Worm (Caenorhabditis elegans) whole organism, L2 larva: ENCODE results near the gene lev-8.

ENCODE experiments used
- F13H6.1 ChIP-seq: sonication (generic microtip); optimal IDR thresholded peaks from 2 replicates; lab custom pipeline; 2016; ENCODE audit warnings: missing genetic modification characterization, missing compliant biosample characterization
- R02D3.7 ChIP-seq: fragments of 150-350 bp; optimal IDR thresholded peaks from 2 replicates; lab custom pipeline; 2014; ENCODE audit warnings: missing biosample characterization, missing genetic modification characterization
- alr-1 ChIP-seq: fragments of 150-350 bp; optimal IDR thresholded peaks from 2 replicates; lab custom pipeline; 2014; ENCODE audit warnings: missing biosample characterization, missing genetic modification characterization
- aly-2 ChIP-seq: fragments of 150-350 bp; optimal IDR thresholded peaks from 2 replicates; lab custom pipeline; 2014; ENCODE audit warnings: missing biosample characterization, missing genetic modification characterization
- blmp-1 ChIP-seq: sonication (generic microtip); optimal IDR thresholded peaks from 2 replicates; lab custom pipeline; 2017; ENCODE audit warnings: missing genetic modification characterization, mild to moderate bottlenecking, missing compliant biosample characterization, antibody characterized with exemption, moderate library complexity; ENCODE audit not compliant: insufficient read depth
- ceh-16 ChIP-seq: fragments of 150-350 bp; optimal IDR thresholded peaks from 2 replicates; lab custom pipeline; 2014; ENCODE audit warnings: missing biosample characterization, missing genetic modification characterization
- ceh-82 ChIP-seq: fragments of 150-350 bp; optimal IDR thresholded peaks from 2 replicates; lab custom pipeline; 2014; ENCODE audit warnings: missing biosample characterization, missing genetic modification characterization
- dmd-4 ChIP-seq: sonication (generic microtip); optimal IDR thresholded peaks from 2 replicates; lab custom pipeline; 2017; ENCODE audit warnings: missing biosample characterization, missing genetic modification characterization
- egl-27 ChIP-seq: sonication (generic microtip); optimal IDR thresholded peaks from 3 replicates; lab custom pipeline; 2017; ENCODE audit warnings: missing biosample characterization, missing genetic modification reagents, missing genetic modification characterization
- elt-1 ChIP-seq: fragments of 150-350 bp; optimal IDR thresholded peaks from 2 replicates; lab custom pipeline; 2014; ENCODE audit warnings: missing biosample characterization, missing genetic modification characterization
- fos-1 ChIP-seq: fragments of 150-350 bp; optimal IDR thresholded peaks from 2 replicates; lab custom pipeline; 2014; ENCODE audit warnings: missing biosample characterization, missing genetic modification characterization
- gmeb-1 ChIP-seq: fragments of 150-350 bp; optimal IDR thresholded peaks from 2 replicates; lab custom pipeline; 2014; ENCODE audit warnings: missing biosample characterization, missing genetic modification characterization
- lin-11 ChIP-seq: fragments of 150-350 bp; sonication (generic microtip); optimal IDR thresholded peaks from 2 replicates; lab custom pipeline; 2014; ENCODE audit warnings: missing biosample characterization, missing genetic modification characterization, inconsistent platforms, mixed read lengths
- lin-13 ChIP-seq: fragments of 150-350 bp; optimal IDR thresholded peaks from 2 replicates; lab custom pipeline; 2014; ENCODE audit warnings: missing biosample characterization, missing genetic modification reagents, missing genetic modification characterization
- lin-39 ChIP-seq: fragments of 150-350 bp; optimal IDR thresholded peaks from 2 replicates; lab custom pipeline; 2014; ENCODE audit warnings: missing biosample characterization, missing genetic modification reagents, missing genetic modification characterization
- lsy-2 ChIP-seq, 2 experiments: fragments of 150-350 bp in 1 of 2; sonication (generic microtip) in 1 of 2; optimal IDR thresholded peaks; 2 replicates each; lab custom pipeline; 2014 to 2017; ENCODE audit warnings: missing biosample characterization in 2 of 2, missing genetic modification characterization in 2 of 2
- mab-5 ChIP-seq: fragments of 150-350 bp; optimal IDR thresholded peaks from 2 replicates; lab custom pipeline; 2014; ENCODE audit warnings: missing biosample characterization, missing genetic modification characterization
- mdl-1 ChIP-seq, 2 experiments: fragments of 150-350 bp in 1 of 2; sonication (generic microtip) in 1 of 2; optimal IDR thresholded peaks; 2 replicates each; lab custom pipeline; 2017; ENCODE audit warnings: missing biosample characterization in 2 of 2, missing genetic modification characterization in 2 of 2
- nhr-10 ChIP-seq: sonication (generic microtip); optimal IDR thresholded peaks from 2 replicates; lab custom pipeline; 2017; ENCODE audit warnings: missing biosample characterization, missing genetic modification characterization
- nhr-11 ChIP-seq: fragments of 150-350 bp; optimal IDR thresholded peaks from 2 replicates; lab custom pipeline; 2014; ENCODE audit warnings: missing biosample characterization, missing genetic modification characterization
- nhr-12 ChIP-seq: fragments of 150-350 bp; optimal IDR thresholded peaks from 2 replicates; lab custom pipeline; 2014; ENCODE audit warnings: missing biosample characterization, missing genetic modification characterization
- nhr-129 ChIP-seq: fragments of 150-350 bp; optimal IDR thresholded peaks from 2 replicates; lab custom pipeline; 2014; ENCODE audit warnings: missing biosample characterization, missing genetic modification characterization
- nhr-21 ChIP-seq: fragments of 150-350 bp; optimal IDR thresholded peaks from 2 replicates; lab custom pipeline; 2014; ENCODE audit warnings: missing biosample characterization, missing genetic modification characterization
- nhr-23 ChIP-seq: fragments of 150-350 bp; optimal IDR thresholded peaks from 2 replicates; lab custom pipeline; 2014; ENCODE audit warnings: missing biosample characterization, missing genetic modification reagents, missing genetic modification characterization
- nhr-237 ChIP-seq: fragments of 150-350 bp; optimal IDR thresholded peaks from 2 replicates; lab custom pipeline; 2014; ENCODE audit warnings: missing biosample characterization, missing genetic modification characterization
- nhr-25 ChIP-seq: fragments of 150-350 bp; sonication (generic microtip); optimal IDR thresholded peaks from 3 replicates; lab custom pipeline; 2014; ENCODE audit warnings: missing biosample characterization, missing genetic modification characterization
- nhr-6 ChIP-seq: fragments of 150-350 bp; optimal IDR thresholded peaks from 2 replicates; lab custom pipeline; 2014; ENCODE audit warnings: missing biosample characterization, missing genetic modification characterization
- nhr-77 ChIP-seq: fragments of 150-350 bp; optimal IDR thresholded peaks from 2 replicates; lab custom pipeline; 2014; ENCODE audit warnings: missing biosample characterization, missing genetic modification characterization
- peb-1 ChIP-seq: fragments of 150-350 bp; optimal IDR thresholded peaks from 2 replicates; lab custom pipeline; 2014; ENCODE audit warnings: missing biosample characterization, missing genetic modification characterization
- sem-4 ChIP-seq: fragments of 150-350 bp; optimal IDR thresholded peaks from 2 replicates; lab custom pipeline; 2014; ENCODE audit warnings: missing biosample characterization, missing genetic modification reagents, missing genetic modification characterization
- skn-1 ChIP-seq: sonication (generic microtip); optimal IDR thresholded peaks from 2 replicates; lab custom pipeline; 2017; ENCODE audit warnings: missing biosample characterization, missing genetic modification characterization
- sma-3 ChIP-seq: sonication (generic microtip); optimal IDR thresholded peaks from 2 replicates; lab custom pipeline; 2016; ENCODE audit warnings: missing genetic modification reagents, missing genetic modification characterization, missing compliant biosample characterization
- sma-9 ChIP-seq, 2 experiments: fragments of 150-350 bp in 1 of 2; sonication (generic microtip) in 1 of 2; optimal IDR thresholded peaks; 2 replicates each; lab custom pipeline; 2014 to 2016; ENCODE audit warnings: missing genetic modification characterization in 2 of 2, mild to moderate bottlenecking in 1 of 2, missing biosample characterization in 1 of 2, missing compliant biosample characterization in 1 of 2, missing genetic modification reagents in 1 of 2, moderate library complexity in 1 of 2
- unc-39 ChIP-seq: fragments of 150-350 bp; optimal IDR thresholded peaks from 2 replicates; lab custom pipeline; 2014; ENCODE audit warnings: missing biosample characterization, missing genetic modification characterization
- unc-55 ChIP-seq: fragments of 150-350 bp; sonication (generic microtip); optimal IDR thresholded peaks from 3 replicates; lab custom pipeline; 2014; ENCODE audit warnings: missing biosample characterization, missing genetic modification reagents, missing genetic modification characterization
- unc-62 ChIP-seq: fragments of 150-350 bp; optimal IDR thresholded peaks from 2 replicates; lab custom pipeline; 2014; ENCODE audit warnings: missing biosample characterization, missing genetic modification reagents, missing genetic modification characterization
- zag-1 ChIP-seq: fragments of 150-350 bp; optimal IDR thresholded peaks from 2 replicates; lab custom pipeline; 2014; ENCODE audit warnings: missing biosample characterization, missing genetic modification characterization
- ztf-1 ChIP-seq: fragments of 200-800 bp; sonication (Bioruptor generic); conservative IDR thresholded peaks from 2 replicates; pipeline ENCODE4 v1.3.6; 2022; ENCODE audit warnings: missing genetic modification characterization, missing compliant biosample characterization
- ztf-4 ChIP-seq: fragments of 150-350 bp; optimal IDR thresholded peaks from 2 replicates; lab custom pipeline; 2014; ENCODE audit warnings: missing biosample characterization, missing genetic modification characterization

Gene lev-8

DNA sequence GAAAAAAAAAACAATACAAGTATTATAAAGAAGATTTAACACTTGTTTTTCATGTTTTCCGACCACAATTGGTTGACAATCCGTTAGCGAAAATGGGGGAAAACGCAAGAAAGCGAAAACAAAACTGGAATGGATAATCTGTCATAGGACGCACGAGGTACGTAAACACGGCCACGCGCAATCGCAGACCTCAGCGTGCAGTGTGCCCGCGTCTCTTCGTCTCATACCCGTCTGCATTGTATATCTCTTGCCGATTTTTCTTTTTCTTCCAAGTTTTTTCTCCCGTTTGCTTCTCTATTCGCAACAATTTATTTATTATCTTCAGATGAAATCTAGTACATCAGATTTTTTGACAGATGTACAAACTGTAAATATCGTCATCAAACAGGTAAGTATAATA, 2.9 kb downstream of the lev-8 start, which contains the start of gene trpp-9 (continued):
- TF ChIP-seq nhr-10 (tag; lab: Kevin White, UChicago) = no peak
- TF ChIP-seq lsy-2 (tag; optimal IDR thresholded peaks at IDR 0.05; lab: Kevin White, UChicago) = peak; percentile 2 to 61
- TF ChIP-seq nhr-6 = no peak
- TF ChIP-seq nhr-129 = peak; percentile 52
- TF ChIP-seq nhr-237 (tag; lab: Kevin White, UChicago) = no peak
- no peak for TF ChIP-seq egl-27 (tag; lab: Kevin White, UChicago)
- TF ChIP-seq F13H6.1 = peak; percentile 47
- TF ChIP-seq nhr-77 (tag; lab: Kevin White, UChicago) = no peak
- no peak for TF ChIP-seq skn-1 (tag; lab: Kevin White, UChicago)
- no peak for TF ChIP-seq lin-13 (GFP tag; lab: Kevin White, UChicago)
- no peak for TF ChIP-seq alr-1 (tag; lab: Kevin White, UChicago)
- no peak for TF ChIP-seq ceh-16
- TF ChIP-seq nhr-23 (tag; lab: Kevin White, UChicago) = no peak
- no peak for TF ChIP-seq elt-1 (tag; lab: Kevin White, UChicago)
- peak; percentile 92 for TF ChIP-seq blmp-1 (tag; lab: Kevin White, UChicago)
- no peak for TF ChIP-seq nhr-12 (tag; lab: Kevin White, UChicago)
- TF ChIP-seq sem-4 = peak; percentile 64
- TF ChIP-seq dmd-4 = no peak
- no peak for TF ChIP-seq unc-62 (GFP tag; lab: Kevin White, UChicago)
- TF ChIP-seq lin-11 (tag; lab: Kevin White, UChicago) = peak; percentile 58
- peak; percentile 76 for TF ChIP-seq unc-55

DNA sequence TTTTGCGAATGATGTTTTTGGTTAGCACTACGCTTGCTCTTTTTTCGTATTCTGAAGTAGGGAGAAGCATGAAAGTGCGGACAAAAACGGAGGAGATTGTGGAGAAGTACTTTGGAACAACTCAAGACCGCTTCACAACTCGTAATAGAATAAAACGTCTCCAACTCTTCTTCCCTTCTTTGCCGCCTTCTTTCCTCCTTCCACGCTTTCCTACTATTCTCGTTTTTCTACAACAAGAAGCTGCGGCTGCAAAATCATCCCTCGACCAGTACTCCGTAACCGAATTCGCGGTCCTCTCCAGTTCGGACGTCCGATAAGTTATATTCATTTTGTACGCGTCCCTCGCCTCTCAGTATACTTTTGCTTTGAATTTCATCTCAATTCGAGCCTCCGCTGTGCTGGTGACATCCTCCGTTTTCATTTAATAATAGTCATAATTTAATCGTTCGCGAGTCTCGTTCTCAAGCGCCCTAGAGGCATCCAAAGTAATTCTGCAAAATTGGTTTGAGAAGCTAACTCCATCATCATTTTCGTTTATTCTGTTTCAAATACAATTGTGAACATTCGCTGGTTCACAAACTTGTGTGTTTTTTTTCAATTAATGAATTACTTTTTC, 9.1 kb downstream of the lev-8 start:
- TF ChIP-seq F13H6.1 = peak; percentile 28
- no peak for TF ChIP-seq fos-1 (tag; lab: Kevin White, UChicago)

DNA sequence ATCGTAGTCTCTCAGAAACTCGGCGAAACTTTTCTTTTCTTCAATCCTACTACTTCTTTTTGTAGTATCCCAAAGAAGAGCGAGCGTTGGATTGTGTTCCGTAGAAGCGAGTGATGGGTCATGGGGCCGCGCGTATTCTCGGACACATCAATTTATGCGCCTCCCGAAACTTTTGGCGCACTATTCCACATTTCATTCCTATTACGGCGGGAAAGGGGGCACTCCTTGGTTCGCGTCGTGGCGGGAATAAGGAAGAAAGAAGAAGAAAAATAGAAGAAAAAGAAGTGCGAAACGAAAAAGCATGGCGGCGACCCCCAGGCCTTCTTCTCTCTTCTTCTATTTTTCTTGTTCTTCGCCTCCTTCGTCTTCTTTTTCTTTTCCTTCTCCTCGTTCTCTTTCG, 11.0 kb downstream of the lev-8 start:
- TF ChIP-seq mdl-1 (tag; optimal IDR thresholded peaks at IDR 0.05; lab: Kevin White, UChicago) (peak in 1 of 2 experiments; percentile 9), alr-1 (tag; lab: Kevin White, UChicago) (no peak), ztf-1 (GFP tag; lab: Robert Waterston, UW) (no peak), zag-1 (tag; lab: Kevin White, UChicago) (peak; percentile 52), lin-13 (GFP tag; lab: Kevin White, UChicago) (no peak), sma-9 (GFP tag; optimal IDR thresholded peaks at IDR 0.05; lab: Kevin White, UChicago) (no peak), sma-9 (tag; optimal IDR thresholded peaks at IDR 0.05; lab: Kevin White, UChicago) (no peak), unc-39 (tag; lab: Kevin White, UChicago) (no peak), gmeb-1 (tag; lab: Kevin White, UChicago) (no peak), nhr-21 (tag; lab: Kevin White, UChicago) (no peak), ceh-16 (no peak), lsy-2 (tag; optimal IDR thresholded peaks at IDR 0.05; lab: Kevin White, UChicago) (peak in 1 of 2 experiments; percentile 11), fos-1 (tag; lab: Kevin White, UChicago) (no peak), nhr-237 (tag; lab: Kevin White, UChicago) (no peak), F13H6.1 (peak; percentile 15), lin-39 (no peak), elt-1 (tag; lab: Kevin White, UChicago) (no peak), unc-55 (peak; percentile 28), mab-5 (tag; lab: Kevin White, UChicago) (no peak), aly-2 (no peak), nhr-77 (tag; lab: Kevin White, UChicago) (no peak), ztf-4 (tag; lab: Kevin White, UChicago) (no peak), peb-1 (tag; lab: Kevin White, UChicago) (no peak), sma-3 (no peak), lin-11 (tag; lab: Kevin White, UChicago) (no peak)

DNA sequence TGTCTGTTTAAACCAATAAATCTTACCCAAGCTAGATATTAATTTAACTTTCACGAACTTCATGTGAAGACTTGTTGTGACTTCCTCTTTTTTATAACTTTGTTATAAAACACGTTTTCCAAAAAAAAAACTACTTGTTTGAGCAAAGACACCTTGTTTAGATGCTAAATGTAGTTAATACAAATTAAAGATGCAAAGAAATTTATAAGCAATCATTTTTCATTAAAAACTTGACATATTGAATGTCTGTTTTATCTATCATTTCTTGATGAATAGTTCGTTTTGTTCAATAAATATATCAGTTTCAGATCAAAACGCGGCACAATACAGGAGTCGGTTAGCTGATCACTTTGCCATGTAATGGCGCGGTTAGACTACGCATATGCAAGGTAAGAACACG, 11.5 kb downstream of the lev-8 start, which contains the start of gene frm-3:
TSS of gene frm-3 (plus strand) at position 301 of the 400 bp plus-strand sequence.
- TF ChIP-seq lin-13 (GFP tag; lab: Kevin White, UChicago) = no peak
- TF ChIP-seq lsy-2 (tag; optimal IDR thresholded peaks at IDR 0.05; lab: Kevin White, UChicago) = no peak
- no peak for TF ChIP-seq R02D3.7
- no peak for TF ChIP-seq fos-1 (tag; lab: Kevin White, UChicago)
- no peak for TF ChIP-seq ceh-82 (tag; lab: Kevin White, UChicago)
- TF ChIP-seq ceh-16 = no peak
- no peak for TF ChIP-seq nhr-11 (tag; lab: Kevin White, UChicago)
- no peak for TF ChIP-seq lin-39
- no peak for TF ChIP-seq elt-1 (tag; lab: Kevin White, UChicago)
- no peak for TF ChIP-seq unc-62 (GFP tag; lab: Kevin White, UChicago)
- no peak for TF ChIP-seq dmd-4
- no peak for TF ChIP-seq sma-9 (GFP tag; optimal IDR thresholded peaks at IDR 0.05; lab: Kevin White, UChicago)
- TF ChIP-seq sma-9 (tag; optimal IDR thresholded peaks at IDR 0.05; lab: Kevin White, UChicago) = no peak
- no peak for TF ChIP-seq nhr-10 (tag; lab: Kevin White, UChicago)
- TF ChIP-seq nhr-21 (tag; lab: Kevin White, UChicago) = no peak
- TF ChIP-seq ztf-1 (GFP tag; lab: Robert Waterston, UW) = no peak
- no peak for TF ChIP-seq nhr-25 (tag; lab: Kevin White, UChicago)
